Fruit fly (Drosophila melanogaster): ENCODE measurements around the gene Sol1.

- TF ChIP-seq CG8478 (optimal IDR thresholded peaks at IDR 0.05) (no peak), CTCF (optimal IDR thresholded peaks at IDR 0.05) (no peak)
These were observed 20.5 kb downstream of the Sol1 start, which contains the start of gene CG5167 for dm6 chr3R:12406235-12407196.

Data from S2 (cell line).